Worm (Caenorhabditis elegans): ENCODE data around the gene Y53G8AM.8.
A peak's percentile ranks its signal among the peaks of the same experiment; 100 is the strongest.

Gene Y53G8AM.8

DNA sequence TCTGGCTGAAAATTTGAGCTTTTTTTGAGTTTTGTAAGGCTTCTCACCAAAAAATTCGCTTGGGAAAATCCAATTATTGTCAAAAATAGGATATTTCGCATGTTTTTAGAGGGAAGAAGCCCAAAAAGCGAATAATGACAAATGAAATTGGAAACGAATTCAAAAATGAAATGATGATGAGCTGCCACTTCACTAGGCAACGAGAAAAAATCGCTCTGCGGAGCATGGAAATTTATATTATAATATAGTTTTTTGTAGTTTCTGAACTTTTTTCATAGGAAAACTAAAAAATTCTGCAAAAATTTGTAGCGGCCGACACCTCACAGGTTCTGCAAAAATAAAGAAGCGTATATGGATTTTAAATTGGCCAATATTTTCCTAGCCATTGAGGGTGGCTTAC lies 25.5 kb downstream of the Y53G8AM.8 start, which contains the start of gene Y53G8AL.3:
Gene Y53G8AL.3, minus strand, starts transcription at position 101 of the 400 bp plus-strand sequence.
- TF ChIP-seq fkh-8 (tag; optimal IDR thresholded peaks at IDR 0.05): no peak

DNA sequence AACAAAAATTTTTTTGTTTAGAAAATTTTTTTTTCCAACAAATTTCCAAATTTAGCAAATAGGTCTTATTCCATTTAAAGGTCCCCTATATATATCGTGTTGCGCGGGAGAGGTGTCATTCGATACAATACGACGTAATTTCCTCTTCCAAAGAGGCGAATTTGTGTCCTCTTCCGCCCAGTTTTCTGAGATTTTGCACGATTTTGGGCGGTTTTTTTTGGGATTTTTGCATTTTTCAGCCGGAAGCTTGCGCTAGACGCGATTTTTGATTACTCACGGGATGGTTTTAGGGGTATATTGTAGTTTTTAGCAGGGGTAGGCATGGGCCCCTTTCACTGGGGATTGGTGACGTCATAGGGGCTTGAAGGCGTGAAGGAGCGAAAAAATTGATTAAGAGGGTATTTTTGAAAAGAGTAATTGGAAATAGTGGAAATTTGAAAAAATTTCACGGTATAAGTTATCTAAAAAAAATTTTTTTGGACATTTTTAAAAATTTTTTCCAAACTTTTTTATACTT lies 27.9 kb downstream of the Y53G8AM.8 start, which contains the start of gene Y53G8AL.4:
Gene Y53G8AL.4, minus strand, starts transcription at position 51 of the 517 bp plus-strand sequence.
- TF ChIP-seq efl-1 (optimal IDR thresholded peaks at IDR 0.05) (no peak), efl-1 (GFP tag; optimal IDR thresholded peaks at IDR 0.05 in 1 of 2) (peak in 1 of 2 experiments; percentile 92), Y116A8C.19 (tag; optimal IDR thresholded peaks at IDR 0.05; ENCODE audit: borderline replicate concordance) (no peak)

DNA sequence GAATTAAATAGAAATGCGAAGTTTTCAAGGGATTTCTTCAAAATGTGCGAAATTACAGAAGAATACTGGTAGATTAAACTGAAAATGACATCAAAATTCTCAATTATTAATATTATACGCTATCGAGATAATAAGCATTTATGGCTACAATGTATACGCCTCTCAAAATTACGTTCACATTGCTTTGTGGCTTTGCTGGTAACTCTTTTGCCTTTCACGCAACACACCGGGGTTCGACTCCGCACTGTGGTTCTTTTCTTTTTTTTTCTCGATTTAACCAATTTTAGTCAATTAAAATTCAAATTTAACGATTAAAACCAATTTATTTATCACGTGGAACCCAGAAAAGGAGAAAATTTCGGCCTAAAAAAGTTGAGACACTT lies 29.5 kb downstream of the Y53G8AM.8 start:
- TF ChIP-seq efl-1 (optimal IDR thresholded peaks at IDR 0.05): no peak
- TF ChIP-seq efl-1 (GFP tag; optimal IDR thresholded peaks at IDR 0.05 in 1 of 2): peak in 1 of 2 experiments; percentile 52
- TF ChIP-seq nhr-71 (tag; optimal IDR thresholded peaks at IDR 0.05): no peak
- peak; percentile 32 for TF ChIP-seq irx-1 (tag; optimal IDR thresholded peaks at IDR 0.05)
- TF ChIP-seq ztf-11 (tag; optimal IDR thresholded peaks at IDR 0.05): peak in 1 of 2 experiments; percentile 18
- TF ChIP-seq pax-3 (tag; optimal IDR thresholded peaks at IDR 0.05): no peak
- peak; percentile 56 for TF ChIP-seq nhr-90 (tag; optimal IDR thresholded peaks at IDR 0.05; ENCODE audit: poor library complexity)
- TF ChIP-seq nhr-47 (tag; optimal IDR thresholded peaks at IDR 0.05): peak; percentile 21
- peak; percentile 64 for TF ChIP-seq nhr-85 (tag)

DNA sequence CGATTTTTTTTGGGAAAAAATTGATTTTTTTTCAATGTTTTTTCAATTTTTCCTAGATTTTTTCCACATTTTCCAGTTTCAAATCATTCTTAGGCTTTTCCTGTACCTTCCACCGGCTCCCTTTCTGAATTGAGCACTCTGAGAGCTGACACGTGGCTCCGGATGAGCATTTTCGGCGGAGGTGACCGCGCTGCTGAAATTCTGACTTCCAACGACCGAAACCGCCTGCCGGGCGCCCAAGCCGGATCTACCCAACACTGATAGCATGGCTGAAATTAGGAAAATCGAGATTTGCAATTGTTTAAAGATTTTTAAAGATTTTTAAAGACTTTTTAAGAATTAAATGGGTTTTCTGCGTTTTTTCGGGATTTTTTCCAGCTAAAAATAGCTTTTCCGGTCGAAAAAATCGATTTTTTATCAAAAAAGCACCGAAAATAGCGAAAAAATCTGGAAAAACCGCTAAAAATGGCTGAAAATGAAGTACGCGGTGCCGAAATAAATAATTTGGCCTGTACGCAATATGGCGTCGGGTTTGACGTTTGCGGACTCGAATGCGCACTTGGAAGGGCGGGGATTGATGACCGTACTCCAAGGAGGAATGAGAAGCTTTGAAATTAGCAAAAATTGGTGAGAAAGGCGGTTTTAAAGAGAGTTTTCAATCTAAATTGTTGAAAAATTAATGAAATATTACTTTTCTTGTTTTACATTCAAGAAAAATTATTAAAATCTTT lies 30.0 kb downstream of the Y53G8AM.8 start, which contains the start of gene nduf-9:
Gene nduf-9, minus strand, starts transcription at position 269 of the 731 bp plus-strand sequence.
- TF ChIP-seq pax-3 (tag; optimal IDR thresholded peaks at IDR 0.05) (no peak), C04F5.9 (tag; optimal IDR thresholded peaks at IDR 0.05) (peak; percentile 5), snu-23 (GFP tag; optimal IDR thresholded peaks at IDR 0.05) (peak; percentile 58), sox-4 (tag; optimal IDR thresholded peaks at IDR 0.05) (peak; percentile 24), lin-39 (tag; optimal IDR thresholded peaks at IDR 0.05) (no peak), C34B4.2 (tag; optimal IDR thresholded peaks at IDR 0.05) (no peak), skn-1 (tag; optimal IDR thresholded peaks at IDR 0.05) (peak; percentile 23), nhr-28 (tag; optimal IDR thresholded peaks at IDR 0.05) (no peak), fkh-8 (tag; optimal IDR thresholded peaks at IDR 0.05) (peak; percentile 34), tbx-2 (tag; optimal IDR thresholded peaks at IDR 0.05) (peak; percentile 43), hlh-4 (tag; optimal IDR thresholded peaks at IDR 0.05) (no peak), ets-5 (GFP tag; IDR thresholded peaks at IDR 0.05) (no peak), C16A3.4 (tag; optimal IDR thresholded peaks at IDR 0.05) (peak; percentile 13), F16B12.6 (tag; optimal IDR thresholded peaks at IDR 0.05) (peak; percentile 96), unc-98 (GFP tag; IDR thresholded peaks at IDR 0.05) (no peak), unc-86 (tag; optimal IDR thresholded peaks at IDR 0.05) (no peak), unc-130 (tag; optimal IDR thresholded peaks at IDR 0.05) (peak; percentile 70), nhr-47 (tag; optimal IDR thresholded peaks at IDR 0.05) (no peak), blmp-1 (tag; optimal IDR thresholded peaks at IDR 0.05) (peak; percentile 23), mep-1 (tag; optimal IDR thresholded peaks at IDR 0.05) (peak; percentile 61), ceh-88 (GFP tag; IDR thresholded peaks at IDR 0.05) (no peak), ceh-82 (tag; optimal IDR thresholded peaks at IDR 0.05) (peak in 2 of 3 experiments; percentile 52 to 58), nhr-90 (tag; optimal IDR thresholded peaks at IDR 0.05; ENCODE audit: poor library complexity) (no peak), lin-35 (GFP tag; optimal IDR thresholded peaks at IDR 0.05) (peak; percentile 59 to 72), dpl-1 (GFP tag; optimal IDR thresholded peaks at IDR 0.05) (peak; percentile 50 to 71 (median 65)), sup-37 (GFP tag; optimal IDR thresholded peaks at IDR 0.05) (no peak), lsy-2 (tag; optimal IDR thresholded peaks at IDR 0.05) (peak; percentile 88 to 98), swsn-7 (tag; optimal IDR thresholded peaks at IDR 0.05) (peak; percentile 11), efl-1 (optimal IDR thresholded peaks at IDR 0.05) (peak; percentile 60 to 65), efl-1 (GFP tag; optimal IDR thresholded peaks at IDR 0.05 in 1 of 2) (peak; percentile 69 to 94), tlp-1 (tag; optimal IDR thresholded peaks at IDR 0.05) (no peak), mdl-1 (tag; optimal IDR thresholded peaks at IDR 0.05) (no peak), aha-1 (tag; optimal IDR thresholded peaks at IDR 0.05) (no peak), nhr-11 (tag; optimal IDR thresholded peaks at IDR 0.05) (no peak), xbp-1 (tag; optimal IDR thresholded peaks at IDR 0.05) (peak; percentile 24), isw-1 (GFP tag; IDR thresholded peaks at IDR 0.05) (peak; percentile 17; the same call in 1 of the 2 replicates)

All from whole organism, L1 larva.